Fruit fly (Drosophila melanogaster) whole organism, embryonic: ENCODE results near the gene Src64B.
A peak's percentile ranks its signal among the peaks of the same experiment; 100 is the strongest.

Experiments
- Abd-B ChIP-seq: fragments of 200-800 bp; sonication (Bioruptor generic); optimal IDR thresholded peaks from 2 replicates; lab custom pipeline; 2018; ENCODE audit warnings: missing biosample characterization, mild to moderate bottlenecking, missing genetic modification characterization, moderate library complexity
- B-H1 ChIP-seq: fragments of 200-800 bp; sonication (Bioruptor generic); IDR thresholded peaks from 3 replicates; pipeline ENCODE4 v1.3.6; 2022; ENCODE audit warnings: missing biosample characterization, missing genetic modification characterization
- Bteb2 ChIP-seq: fragments of 200-800 bp; sonication (Bioruptor generic); optimal IDR thresholded peaks from 2 replicates; lab custom pipeline; 2016; ENCODE audit warnings: missing biosample characterization, missing genetic modification characterization
- CG10274 ChIP-seq: fragments of 200-800 bp; sonication (Bioruptor generic); optimal IDR thresholded peaks from 3 replicates; lab custom pipeline; 2017; ENCODE audit warnings: missing biosample characterization, mild to moderate bottlenecking, missing genetic modification characterization
- CG11696 ChIP-seq: fragments of 200-800 bp; sonication (Bioruptor generic); IDR thresholded peaks from 2 replicates; pipeline ENCODE4 v1.3.6; 2022; ENCODE audit warnings: missing biosample characterization, missing genetic modification characterization
- CG13123 ChIP-seq: fragments of 200-800 bp; sonication (Bioruptor generic); optimal IDR thresholded peaks from 2 replicates; lab custom pipeline; 2016; ENCODE audit warnings: missing biosample characterization, missing genetic modification characterization
- CG13287 ChIP-seq: fragments of 200-800 bp; sonication (Bioruptor generic); IDR thresholded peaks from 2 replicates; pipeline ENCODE4 v1.3.6; 2022; ENCODE audit warnings: missing biosample characterization, missing genetic modification characterization; ENCODE audit not compliant: partially characterized antibody
- CG13624 ChIP-seq: fragments of 200-800 bp; sonication (Bioruptor generic); optimal IDR thresholded peaks from 2 replicates; lab custom pipeline; 2016; ENCODE audit warnings: missing biosample characterization, missing genetic modification characterization
- CG17328 ChIP-seq: fragments of 200-800 bp; sonication (Bioruptor generic); IDR thresholded peaks from 2 replicates; pipeline ENCODE4 v1.3.6; 2022; ENCODE audit warnings: missing biosample characterization, missing genetic modification characterization
- CG2199 ChIP-seq: fragments of 200-800 bp; sonication (Bioruptor generic); IDR thresholded peaks from 3 replicates; pipeline ENCODE4 v1.3.6; 2022; ENCODE audit warnings: missing biosample characterization, missing genetic modification characterization
- CG30431 ChIP-seq: fragments of 200-800 bp; sonication (Bioruptor generic); optimal IDR thresholded peaks from 2 replicates; lab custom pipeline; 2017; ENCODE audit warnings: missing biosample characterization, missing genetic modification characterization
- CG33557 ChIP-seq: fragments of 200-800 bp; sonication (Bioruptor generic); optimal IDR thresholded peaks from 2 replicates; lab custom pipeline; 2019; ENCODE audit warnings: missing biosample characterization, mild to moderate bottlenecking, missing genetic modification characterization, moderate library complexity
- CG4282 ChIP-seq: fragments of 200-800 bp; sonication (Bioruptor generic); optimal IDR thresholded peaks from 2 replicates; lab custom pipeline; 2016; ENCODE audit warnings: missing biosample characterization, missing genetic modification characterization
- CG6175 ChIP-seq: fragments of 200-800 bp; sonication (Bioruptor generic); IDR thresholded peaks from 3 replicates; pipeline ENCODE4 v1.3.6; 2022; ENCODE audit warnings: missing biosample characterization, missing genetic modification characterization
- CG6654 ChIP-seq: fragments of 200-800 bp; sonication (Bioruptor generic); optimal IDR thresholded peaks from 2 replicates; lab custom pipeline; 2017; ENCODE audit warnings: missing biosample characterization, mild to moderate bottlenecking, missing genetic modification characterization
- CG6689 ChIP-seq: fragments of 200-800 bp; sonication (Bioruptor generic); IDR thresholded peaks from 2 replicates; pipeline ENCODE4 v1.3.6; 2022; ENCODE audit warnings: missing biosample characterization, missing genetic modification characterization
- CG7786 ChIP-seq: fragments of 200-800 bp; sonication (Bioruptor generic); optimal IDR thresholded peaks from 2 replicates; lab custom pipeline; 2016; ENCODE audit warnings: missing biosample characterization, missing genetic modification characterization
- CoRest ChIP-seq: fragments of 200-800 bp; sonication (Bioruptor generic); optimal IDR thresholded peaks from 3 replicates; lab custom pipeline; 2018; ENCODE audit warnings: missing biosample characterization, mild to moderate bottlenecking, missing genetic modification characterization, moderate library complexity
- Dfd ChIP-seq, 2 experiments: fragments of >200 bp; optimal IDR thresholded peaks; 2 replicates each; lab custom pipeline; 2017; ENCODE audit warnings: missing biosample characterization in 2 of 2, missing genetic modification characterization in 2 of 2
- Dip3 ChIP-seq: fragments of 200-800 bp; sonication (Bioruptor generic); optimal IDR thresholded peaks from 3 replicates; lab custom pipeline; 2016; ENCODE audit warnings: missing biosample characterization, missing genetic modification characterization
- ERR ChIP-seq: fragments of 200-800 bp; sonication (Bioruptor generic); optimal IDR thresholded peaks from 2 replicates; lab custom pipeline; 2016; ENCODE audit warnings: missing biosample characterization, missing genetic modification characterization
- Ets97D ChIP-seq: fragments of 200-800 bp; sonication (Bioruptor generic); optimal IDR thresholded peaks from 3 replicates; lab custom pipeline; 2016; ENCODE audit warnings: missing biosample characterization, missing genetic modification characterization
- Fer3 ChIP-seq: fragments of 200-800 bp; sonication (Bioruptor generic); optimal IDR thresholded peaks from 2 replicates; lab custom pipeline; 2018; ENCODE audit warnings: missing biosample characterization, mild to moderate bottlenecking, missing genetic modification characterization, moderate library complexity
- Gsc ChIP-seq: fragments of 200-800 bp; sonication (Bioruptor generic); IDR thresholded peaks from 2 replicates; pipeline ENCODE4 v1.3.6; 2022; ENCODE audit warnings: missing biosample characterization, missing genetic modification characterization
- Hey ChIP-seq: fragments of 200-800 bp; sonication (Bioruptor generic); optimal IDR thresholded peaks from 3 replicates; lab custom pipeline; 2018; ENCODE audit warnings: missing biosample characterization, mild to moderate bottlenecking, missing genetic modification characterization
- Hr51 ChIP-seq, 2 experiments: fragments of 200-800 bp; sonication (Bioruptor generic); optimal IDR thresholded peaks; 2 replicates in 1 of 2; 3 replicates in 1 of 2; lab custom pipeline; 2016 to 2018; ENCODE audit warnings: missing biosample characterization in 2 of 2, missing genetic modification characterization in 2 of 2, mild to moderate bottlenecking in 1 of 2, moderate library complexity in 1 of 2
- Med ChIP-seq: fragments of 200-800 bp; sonication (Bioruptor generic); peaks from one replicate; lab custom pipeline; 2016; ENCODE audit warnings: missing biosample characterization, missing genetic modification characterization, mild to moderate bottlenecking, inconsistent platforms, moderate library complexity
- NC2β ChIP-seq: fragments of 200-800 bp; sonication (Bioruptor generic); optimal IDR thresholded peaks from 2 replicates; lab custom pipeline; 2016; ENCODE audit warnings: missing biosample characterization, missing genetic modification characterization
- Nf-YC ChIP-seq: fragments of 200-800 bp; optimal IDR thresholded peaks from 3 replicates; lab custom pipeline; 2019; ENCODE audit warnings: missing biosample characterization, mild to moderate bottlenecking, missing genetic modification characterization, moderate library complexity
- Rx ChIP-seq: fragments of 200-800 bp; sonication (Bioruptor generic); IDR thresholded peaks from 2 replicates; pipeline ENCODE4 v1.3.6; 2022; ENCODE audit warnings: missing biosample characterization, missing genetic modification characterization
- Scr ChIP-seq: fragments of 200-800 bp; sonication (Bioruptor generic); IDR thresholded peaks from 2 replicates; pipeline ENCODE4 v1.3.6; 2022; ENCODE audit warnings: missing biosample characterization, missing genetic modification characterization; ENCODE audit not compliant: partially characterized antibody
- Xbp1 ChIP-seq: fragments of 200-800 bp; sonication (Bioruptor generic); optimal IDR thresholded peaks from 3 replicates; lab custom pipeline; 2016; ENCODE audit warnings: missing biosample characterization, mild to moderate bottlenecking, missing genetic modification characterization
- ab ChIP-seq: fragments of 200-800 bp; sonication (Bioruptor generic); optimal IDR thresholded peaks from 2 replicates; lab custom pipeline; 2016; ENCODE audit warnings: missing biosample characterization, missing genetic modification characterization
- ara ChIP-seq: fragments of 200-800 bp; sonication (Bioruptor generic); IDR thresholded peaks from 2 replicates; pipeline ENCODE4 v1.3.6; 2022; ENCODE audit warnings: missing biosample characterization, missing genetic modification characterization
- bbx ChIP-seq: fragments of 200-800 bp; sonication (Bioruptor generic); IDR thresholded peaks from 2 replicates; pipeline ENCODE4 v1.3.6; 2022; ENCODE audit warnings: missing biosample characterization, missing genetic modification characterization; ENCODE audit not compliant: partially characterized antibody
- bsh ChIP-seq, 2 experiments: fragments of 200-800 bp; sonication (Bioruptor generic); optimal IDR thresholded peaks; 2 replicates each; lab custom pipeline; 2017 to 2018; ENCODE audit warnings: mild to moderate bottlenecking in 2 of 2, missing biosample characterization in 2 of 2, missing genetic modification characterization in 2 of 2, moderate library complexity in 1 of 2
- cato ChIP-seq: fragments of 200-800 bp; sonication (Bioruptor generic); optimal IDR thresholded peaks from 2 replicates; lab custom pipeline; 2016; ENCODE audit warnings: missing biosample characterization, missing genetic modification characterization, borderline replicate concordance
- chinmo ChIP-seq: fragments of 200-800 bp; sonication (Bioruptor generic); IDR thresholded peaks from 4 replicates; pipeline ENCODE4 v1.3.6; 2022; ENCODE audit warnings: missing biosample characterization, missing genetic modification characterization; ENCODE audit not compliant: partially characterized antibody
- dpn ChIP-seq, 2 experiments: fragments of 200-800 bp; sonication (Bioruptor generic); optimal IDR thresholded peaks; 3 replicates each; lab custom pipeline; 2016; ENCODE audit warnings: missing biosample characterization in 2 of 2, missing genetic modification characterization in 2 of 2
- fu2 ChIP-seq: fragments of 200-800 bp; sonication (Bioruptor generic); optimal IDR thresholded peaks from 2 replicates; lab custom pipeline; 2016; ENCODE audit warnings: missing biosample characterization, missing genetic modification characterization
- gfzf ChIP-seq: fragments of 200-800 bp; sonication (Bioruptor generic); optimal IDR thresholded peaks from 2 replicates; lab custom pipeline; 2016; ENCODE audit warnings: missing biosample characterization, mild to moderate bottlenecking, missing genetic modification characterization, moderate library complexity
- gt ChIP-seq: fragments of 200-800 bp; sonication (Bioruptor generic); IDR thresholded peaks from 2 replicates; pipeline ENCODE4 v1.3.6; 2022; ENCODE audit warnings: missing biosample characterization, missing genetic modification characterization
- kah ChIP-seq: fragments of 200-800 bp; sonication (Bioruptor generic); optimal IDR thresholded peaks from 2 replicates; lab custom pipeline; 2018; ENCODE audit warnings: missing biosample characterization, mild to moderate bottlenecking, missing genetic modification characterization
- lmd ChIP-seq: fragments of 200-800 bp; sonication (Bioruptor generic); IDR thresholded peaks from 2 replicates; pipeline ENCODE4 v1.3.6; 2022; ENCODE audit warnings: missing biosample characterization, missing genetic modification characterization
- lola ChIP-seq, 3 experiments: fragments of >200 bp in 2 of 3; fragments of 200-800 bp in 1 of 3; sonication (Bioruptor generic) in 1 of 3; optimal IDR thresholded peaks; 2 replicates each; lab custom pipeline; 2017 to 2019; ENCODE audit warnings: missing biosample characterization in 3 of 3, missing genetic modification characterization in 3 of 3, mild to moderate bottlenecking in 1 of 3, moderate library complexity in 1 of 3
- nerfin-2 ChIP-seq: fragments of 200-800 bp; sonication (Bioruptor generic); IDR thresholded peaks from 2 replicates; pipeline ENCODE4 v1.3.6; 2022; ENCODE audit warnings: missing biosample characterization, missing genetic modification characterization; ENCODE audit not compliant: partially characterized antibody
- odd ChIP-seq: fragments of 200-800 bp; sonication (Bioruptor generic); optimal IDR thresholded peaks from 2 replicates; lab custom pipeline; 2017; ENCODE audit warnings: missing biosample characterization, mild to moderate bottlenecking, missing genetic modification characterization
- ro ChIP-seq: fragments of 200-800 bp; sonication (Bioruptor generic); IDR thresholded peaks from 2 replicates; pipeline ENCODE4 v1.3.6; 2022; ENCODE audit warnings: missing biosample characterization, missing genetic modification characterization
- stc ChIP-seq: fragments of 200-800 bp; sonication (Bioruptor generic); IDR thresholded peaks from 2 replicates; pipeline ENCODE4 v1.3.6; 2022; ENCODE audit warnings: missing biosample characterization, missing genetic modification characterization
- toy ChIP-seq: fragments of 200-800 bp; sonication (Bioruptor generic); IDR thresholded peaks from 2 replicates; pipeline ENCODE4 v1.3.6; 2022; ENCODE audit warnings: missing biosample characterization, missing genetic modification characterization
- vnd ChIP-seq: fragments of 200-800 bp; sonication (Bioruptor generic); IDR thresholded peaks from 3 replicates; pipeline ENCODE4 v1.3.6; 2022; ENCODE audit warnings: missing biosample characterization, missing genetic modification characterization; ENCODE audit not compliant: partially characterized antibody

Gene Src64B

dm6 chr3L:4627012-4627411 is 1.0 kb upstream of the Src64B start (continued):
- TF ChIP-seq nerfin-2 (GFP tag; lab: Robert Waterston, UW) (no peak), Rx (GFP tag; lab: Robert Waterston, UW) (no peak), vnd (GFP tag; lab: Robert Waterston, UW) (no peak), CG11696 (GFP tag; lab: Robert Waterston, UW) (no peak), CG33557 (peak; percentile 19), lola (GFP tag; optimal IDR thresholded peaks at IDR 0.05; lab: Kevin White, UChicago) (no peak), B-H1 (no peak), stc (GFP tag; lab: Robert Waterston, UW) (peak; percentile 7; the same call in 1 of the 2 replicates), lmd (GFP tag; lab: Robert Waterston, UW) (no peak), Nf-YC (no peak), gfzf (no peak), ara (no peak), dpn (GFP tag; optimal IDR thresholded peaks at IDR 0.05; lab: Kevin White, UChicago) (no peak), CG6654 (GFP tag; lab: Kevin White, UChicago) (no peak), ro (no peak), cato (GFP tag; lab: Kevin White, UChicago) (no peak), Fer3 (tag; lab: Kevin White, UChicago) (no peak), Hr51 (GFP tag; optimal IDR thresholded peaks at IDR 0.05; lab: Kevin White, UChicago) (no peak), chinmo (GFP tag; lab: Robert Waterston, UW) (0 out of 4 replicates have a peak, but pooled peaks have one; percentile 65), Dip3 (GFP tag; lab: Kevin White, UChicago) (no peak), Bteb2 (GFP tag; lab: Kevin White, UChicago) (no peak), CG13287 (peak; percentile 35; the same call in 1 of the 2 replicates), CG30431 (GFP tag; lab: Kevin White, UChicago) (no peak), Xbp1 (GFP tag; lab: Kevin White, UChicago) (no peak), CG6689 (no peak), ab (GFP tag; lab: Kevin White, UChicago) (no peak), bbx (no peak; the same call in 1 of the 2 replicates), CoRest (tag; lab: Kevin White, UChicago) (peak; percentile 95), CG2199 (GFP tag; lab: Robert Waterston, UW) (peak; percentile 83; the same call in 2 of the 3 replicates), fu2 (no peak), CG13123 (GFP tag; lab: Kevin White, UChicago) (no peak), ERR (GFP tag; lab: Kevin White, UChicago) (no peak), Med (GFP tag; lab: Kevin White, UChicago) (no peak), CG13624 (GFP tag; lab: Kevin White, UChicago) (no peak), Hey (no peak), CG6175 (GFP tag; lab: Robert Waterston, UW) (0 out of 3 replicates have a peak, but pooled peaks have one; percentile 27), CG4282 (GFP tag; lab: Kevin White, UChicago) (no peak), gt (GFP tag; lab: Robert Waterston, UW) (no peak), Scr (no peak), kah (GFP tag; lab: Kevin White, UChicago) (no peak), CG7786 (GFP tag; lab: Kevin White, UChicago) (no peak), odd (GFP tag; lab: Kevin White, UChicago) (no peak), Dfd (GFP tag; optimal IDR thresholded peaks at IDR 0.05; lab: Kevin White, UChicago) (no peak), CG17328 (GFP tag; lab: Robert Waterston, UW) (no peak), NC2β (no peak), Abd-B (GFP tag; lab: Kevin White, UChicago) (no peak), Gsc (GFP tag; lab: Robert Waterston, UW) (no peak), toy (GFP tag; lab: Robert Waterston, UW) (no peak), Ets97D (GFP tag; lab: Kevin White, UChicago) (no peak), bsh (GFP tag; optimal IDR thresholded peaks at IDR 0.05; lab: Kevin White, UChicago) (no peak), CG10274 (GFP tag; lab: Kevin White, UChicago) (no peak)
